ENCODE assay signal across 1 fruit fly cellular context in the genomic region with DNA sequence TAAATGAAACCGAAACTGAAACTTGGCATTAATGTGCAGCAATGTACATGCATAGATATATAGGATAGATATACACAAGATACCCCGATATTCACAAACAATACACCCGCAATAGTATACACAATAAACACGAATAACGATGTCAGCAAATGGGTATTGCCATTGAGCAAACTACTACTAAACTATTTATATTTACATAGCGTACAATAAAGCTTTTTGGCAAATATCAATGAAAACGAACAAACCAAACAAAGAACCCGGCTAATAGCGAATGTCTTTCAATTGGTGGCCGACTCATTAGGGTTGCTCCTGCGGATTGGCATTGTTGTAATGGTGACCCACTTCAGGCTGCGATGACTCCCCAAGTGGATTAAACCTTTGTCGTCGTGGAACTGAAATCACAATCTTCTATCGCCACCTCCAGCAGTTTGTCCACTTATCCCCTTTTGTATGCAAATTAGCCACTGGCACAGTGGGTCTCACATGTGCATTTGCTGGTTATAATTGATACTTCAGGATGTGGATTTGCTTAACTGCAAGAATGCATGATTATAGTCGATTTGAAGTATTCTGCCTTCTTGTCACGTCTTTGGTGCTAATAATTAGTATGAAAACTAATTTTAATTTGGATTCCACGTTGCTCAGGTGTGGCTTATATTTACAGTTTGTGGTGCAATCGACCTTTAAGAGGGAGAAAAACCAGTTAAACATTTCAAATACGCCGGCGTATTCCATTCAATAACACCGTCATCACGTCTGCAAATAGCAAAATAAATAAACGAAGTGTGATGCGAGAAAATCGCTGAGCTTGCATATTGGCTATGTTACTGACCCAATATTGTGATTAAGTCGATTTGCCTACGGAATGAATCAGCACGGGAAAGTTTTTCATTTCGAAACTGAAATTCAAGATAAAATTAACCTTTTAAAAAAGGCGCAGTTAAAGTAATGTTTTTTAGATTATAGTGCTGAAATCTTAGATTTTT.
A peak's percentile ranks its signal among the peaks of the same experiment; 100 is the strongest.
TF ChIP-seq lines count a peak whose summit lies in the region.

No protein-coding gene starts in this region.

TF ChIP-seq in whole organism, embryonic, 481 proteins besides CTCF, POLR2A, EP300 and RAD21 (continued from another document and continues in another):
- TF ChIP-seq amos (GFP tag; IDR thresholded peaks at IDR 0.05; lab: Robert Waterston, UW; ENCODE audit: partially characterized antibody) (no peak), Awh (GFP tag; IDR thresholded peaks at IDR 0.05; lab: Robert Waterston, UW) (no peak), CG11085 (GFP tag; IDR thresholded peaks at IDR 0.05; lab: Robert Waterston, UW) (no peak), HLH4C (GFP tag; IDR thresholded peaks at IDR 0.05; lab: Robert Waterston, UW; ENCODE audit: partially characterized antibody) (no peak), CG11093 (GFP tag; IDR thresholded peaks at IDR 0.05; lab: Robert Waterston, UW) (no peak), CG18764 (GFP tag; optimal IDR thresholded peaks at IDR 0.05; lab: Kevin White, UChicago) (no peak), so (GFP tag; IDR thresholded peaks at IDR 0.05; lab: Robert Waterston, UW) (peak; percentile 92), CG11723 (GFP tag; optimal IDR thresholded peaks at IDR 0.05; lab: Kevin White, UChicago) (no peak), CG12104 (GFP tag; optimal IDR thresholded peaks at IDR 0.05; lab: Kevin White, UChicago) (peak; percentile 6), H15 (GFP tag; IDR thresholded peaks at IDR 0.05; lab: Robert Waterston, UW) (peak; percentile 64), CG15601 (tag; optimal IDR thresholded peaks at IDR 0.05; lab: Kevin White, UChicago) (peak; percentile 37), pfk (GFP tag; optimal IDR thresholded peaks at IDR 0.05; lab: Kevin White, UChicago) (no peak), otp (GFP tag; IDR thresholded peaks at IDR 0.05; lab: Robert Waterston, UW) (peak; percentile 85), H2.0 (GFP tag; IDR thresholded peaks at IDR 0.05; lab: Robert Waterston, UW) (no peak), CG32767 (GFP tag; IDR thresholded peaks at IDR 0.05; lab: Robert Waterston, UW) (no peak), Pdp1 (GFP tag; optimal IDR thresholded peaks at IDR 0.05; lab: Kevin White, UChicago) (peak; percentile 78 to 83), ab (GFP tag; optimal IDR thresholded peaks at IDR 0.05; lab: Kevin White, UChicago) (no peak), zf30C (GFP tag; optimal IDR thresholded peaks at IDR 0.05; lab: Kevin White, UChicago) (no peak), zfh2 (GFP tag; optimal IDR thresholded peaks at IDR 0.05; lab: Kevin White, UChicago) (no peak), Doc2 (GFP tag; IDR thresholded peaks at IDR 0.05; lab: Robert Waterston, UW) (no peak), CG7963 (GFP tag; IDR thresholded peaks at IDR 0.05; lab: Robert Waterston, UW; ENCODE audit: partially characterized antibody) (no peak), vfl (GFP tag; optimal IDR thresholded peaks at IDR 0.05; lab: Kevin White, UChicago) (no peak), CG10654 (GFP tag; optimal IDR thresholded peaks at IDR 0.05; lab: Kevin White, UChicago) (no peak), CG11696 (GFP tag; IDR thresholded peaks at IDR 0.05; lab: Robert Waterston, UW) (peak; percentile 62), chn (GFP tag; optimal IDR thresholded peaks at IDR 0.05; lab: Kevin White, UChicago) (no peak), fu2 (GFP tag; optimal IDR thresholded peaks at IDR 0.05; lab: Kevin White, UChicago) (no peak), Hr3 (GFP tag; optimal IDR thresholded peaks at IDR 0.05; lab: Kevin White, UChicago) (peak; percentile 67), CG8359 (GFP tag; optimal IDR thresholded peaks at IDR 0.05; lab: Kevin White, UChicago; ENCODE audit: borderline replicate concordance) (no peak), CG12155 (GFP tag; optimal IDR thresholded peaks at IDR 0.05; lab: Kevin White, UChicago) (no peak), Kr (GFP tag; optimal IDR thresholded peaks at IDR 0.05; lab: Kevin White, UChicago) (no peak), gsb-n (tag; optimal IDR thresholded peaks at IDR 0.05; lab: Kevin White, UChicago) (no peak), zen2 (GFP tag; IDR thresholded peaks at IDR 0.05; lab: Robert Waterston, UW; ENCODE audit: partially characterized antibody) (no peak), CG4617 (GFP tag; optimal IDR thresholded peaks at IDR 0.05; lab: Kevin White, UChicago; ENCODE audit: borderline replicate concordance) (no peak), CG17568 (GFP tag; optimal IDR thresholded peaks at IDR 0.05; lab: Kevin White, UChicago) (no peak), CG3407 (GFP tag; optimal IDR thresholded peaks at IDR 0.05; lab: Kevin White, UChicago) (no peak), sc (optimal IDR thresholded peaks at IDR 0.05; lab: Kevin White, UChicago) (no peak), sc (GFP tag; optimal IDR thresholded peaks at IDR 0.05; lab: Kevin White, UChicago) (no peak), dan (GFP tag; IDR thresholded peaks at IDR 0.05; lab: Robert Waterston, UW) (no peak), Ptx1 (GFP tag; IDR thresholded peaks at IDR 0.05; lab: Robert Waterston, UW) (peak; percentile 58), ac (GFP tag; optimal IDR thresholded peaks at IDR 0.05; lab: Kevin White, UChicago) (no peak), gt (GFP tag; IDR thresholded peaks at IDR 0.05; lab: Robert Waterston, UW) (no peak), CG2202 (tag; optimal IDR thresholded peaks at IDR 0.05; lab: Kevin White, UChicago) (no peak), CG7556 (GFP tag; optimal IDR thresholded peaks at IDR 0.05; lab: Kevin White, UChicago) (no peak), al (GFP tag; IDR thresholded peaks at IDR 0.05; lab: Robert Waterston, UW) (no peak), CG7745 (tag; optimal IDR thresholded peaks at IDR 0.05; lab: Kevin White, UChicago) (no peak), nau (GFP tag; optimal IDR thresholded peaks at IDR 0.05; lab: Kevin White, UChicago) (no peak), sr (GFP tag; IDR thresholded peaks at IDR 0.05; lab: Robert Waterston, UW) (0 out of 3 replicates have a peak, but pooled peaks have one; percentile 22), hb (GFP tag; IDR thresholded peaks at IDR 0.05; lab: Robert Waterston, UW; ENCODE audit: partially characterized antibody) (no peak), CG6791 (GFP tag; IDR thresholded peaks at IDR 0.05; lab: Robert Waterston, UW; ENCODE audit: partially characterized antibody) (0 out of 3 replicates have a peak, but pooled peaks have one; percentile 34), Stat92E (GFP tag; optimal IDR thresholded peaks at IDR 0.05; lab: Kevin White, UChicago) (no peak), pan (optimal IDR thresholded peaks at IDR 0.05; lab: Kevin White, UChicago) (no peak), pan (GFP tag; optimal IDR thresholded peaks at IDR 0.05 in 1 of 2, IDR thresholded peaks at IDR 0.05 in 1 of 2) (peak in 1 of 2 experiments; percentile 83), HLH54F (GFP tag; optimal IDR thresholded peaks at IDR 0.05; lab: Kevin White, UChicago) (no peak), dm (GFP tag; optimal IDR thresholded peaks at IDR 0.05; lab: Kevin White, UChicago) (no peak), dmrt11E (tag; optimal IDR thresholded peaks at IDR 0.05; lab: Kevin White, UChicago) (no peak), pros (GFP tag; optimal IDR thresholded peaks at IDR 0.05; lab: Kevin White, UChicago) (no peak), Elba2 (GFP tag; optimal IDR thresholded peaks at IDR 0.05; lab: Kevin White, UChicago) (no peak), CG15696 (tag; optimal IDR thresholded peaks at IDR 0.05; lab: Kevin White, UChicago) (no peak), E2f1 (GFP tag; IDR thresholded peaks at IDR 0.05; lab: Robert Waterston, UW) (0 out of 2 replicates have a peak, but pooled peaks have one; percentile 35), her (GFP tag; optimal IDR thresholded peaks at IDR 0.05; lab: Kevin White, UChicago) (no peak), mirr (GFP tag; optimal IDR thresholded peaks at IDR 0.05; lab: Kevin White, UChicago) (no peak), CG12219 (GFP tag; optimal IDR thresholded peaks at IDR 0.05; lab: Kevin White, UChicago) (no peak), grn (GFP tag; optimal IDR thresholded peaks at IDR 0.05; lab: Kevin White, UChicago) (no peak), fd64A (GFP tag; optimal IDR thresholded peaks at IDR 0.05; lab: Kevin White, UChicago) (no peak), CG32772 (GFP tag; IDR thresholded peaks at IDR 0.05; lab: Robert Waterston, UW) (peak; percentile 42; the same call in 1 of the 2 replicates), B-H2 (GFP tag; optimal IDR thresholded peaks at IDR 0.05; lab: Kevin White, UChicago) (no peak), NFAT (GFP tag; IDR thresholded peaks at IDR 0.05; lab: Robert Waterston, UW) (no peak), run (tag; optimal IDR thresholded peaks at IDR 0.05; lab: Kevin White, UChicago) (peak; percentile 83), CG4854 (GFP tag; optimal IDR thresholded peaks at IDR 0.05; lab: Kevin White, UChicago) (no peak), CG8924 (tag; optimal IDR thresholded peaks at IDR 0.05; lab: Kevin White, UChicago) (peak; percentile 26), Lpt (GFP tag; optimal IDR thresholded peaks at IDR 0.05; lab: Kevin White, UChicago) (no peak), Mad (GFP tag; optimal IDR thresholded peaks at IDR 0.05; lab: Kevin White, UChicago) (no peak), D (optimal IDR thresholded peaks at IDR 0.05; lab: Kevin White, UChicago) (no peak), D (GFP tag; optimal IDR thresholded peaks at IDR 0.05; lab: Kevin White, UChicago) (no peak), CG10274 (GFP tag; optimal IDR thresholded peaks at IDR 0.05; lab: Kevin White, UChicago) (no peak), fru (optimal IDR thresholded peaks at IDR 0.05; lab: Kevin White, UChicago) (no peak), CG4328 (GFP tag; optimal IDR thresholded peaks at IDR 0.05; lab: Kevin White, UChicago) (no peak), nerfin-1 (tag; optimal IDR thresholded peaks at IDR 0.05; lab: Kevin White, UChicago) (no peak), Six4 (GFP tag; optimal IDR thresholded peaks at IDR 0.05; lab: Kevin White, UChicago) (no peak), Poxn (GFP tag; IDR thresholded peaks at IDR 0.05; lab: Robert Waterston, UW) (no peak), bowl (GFP tag; IDR thresholded peaks at IDR 0.05; lab: Robert Waterston, UW) (0 out of 2 replicates have a peak, but pooled peaks have one; percentile 30), Drgx (GFP tag; IDR thresholded peaks at IDR 0.05; lab: Robert Waterston, UW) (peak; percentile 63), CG13287 (GFP tag; IDR thresholded peaks at IDR 0.05; lab: Robert Waterston, UW; ENCODE audit: partially characterized antibody) (no peak), dati (GFP tag; IDR thresholded peaks at IDR 0.05; lab: Robert Waterston, UW) (no peak), Adf1 (GFP tag; IDR thresholded peaks at IDR 0.05; lab: Robert Waterston, UW) (no peak), Oaz (GFP tag; IDR thresholded peaks at IDR 0.05; lab: Robert Waterston, UW) (peak; percentile 73), CG13296 (GFP tag; optimal IDR thresholded peaks at IDR 0.05; lab: Kevin White, UChicago) (peak; percentile 17), CG4730 (GFP tag; IDR thresholded peaks at IDR 0.05; lab: Robert Waterston, UW) (no peak), CG11560 (tag; IDR thresholded peaks at IDR 0.05; lab: Robert Waterston, UW) (no peak), CG30020 (tag; optimal IDR thresholded peaks at IDR 0.05; lab: Kevin White, UChicago) (no peak), Hand (GFP tag; optimal IDR thresholded peaks at IDR 0.05; lab: Kevin White, UChicago) (no peak), CG17802 (tag; optimal IDR thresholded peaks at IDR 0.05; lab: Kevin White, UChicago) (no peak), vvl (GFP tag; IDR thresholded peaks at IDR 0.05; lab: Robert Waterston, UW) (peak; percentile 90), B-H1 (GFP tag; IDR thresholded peaks at IDR 0.05; lab: Robert Waterston, UW) (peak; percentile 68; the same call in 2 of the 3 replicates), maf-S (GFP tag; optimal IDR thresholded peaks at IDR 0.05; lab: Kevin White, UChicago) (no peak), Lim3 (GFP tag; IDR thresholded peaks at IDR 0.05; lab: Robert Waterston, UW) (peak; percentile 50; the same call in 1 of the 2 replicates), BEAF-32 (GFP tag; optimal IDR thresholded peaks at IDR 0.05; lab: Kevin White, UChicago) (no peak), CG4707 (GFP tag; optimal IDR thresholded peaks at IDR 0.05; lab: Kevin White, UChicago) (peak; percentile 95), Eip74EF (GFP tag; optimal IDR thresholded peaks at IDR 0.05; lab: Kevin White, UChicago) (peak in 1 of 2 experiments; percentile 54), Ets65A (GFP tag; lab: Kevin White, UChicago) (peak; percentile 93), CG31365 (tag; optimal IDR thresholded peaks at IDR 0.05; lab: Kevin White, UChicago) (no peak), CG8944 (GFP tag; optimal IDR thresholded peaks at IDR 0.05; lab: Kevin White, UChicago) (no peak), lilli (GFP tag; optimal IDR thresholded peaks at IDR 0.05; lab: Kevin White, UChicago) (peak; percentile 78), CG16779 (GFP tag; IDR thresholded peaks at IDR 0.05; lab: Robert Waterston, UW) (no peak), tap (tag; optimal IDR thresholded peaks at IDR 0.05; lab: Kevin White, UChicago) (no peak), CG30403 (GFP tag; optimal IDR thresholded peaks at IDR 0.05; lab: Kevin White, UChicago) (no peak), CG10321 (GFP tag; IDR thresholded peaks at IDR 0.05; lab: Robert Waterston, UW) (peak; percentile 60; the same call in 1 of the 2 replicates), hth (optimal IDR thresholded peaks at IDR 0.05; lab: Kevin White, UChicago) (no peak), CG6854 (GFP tag; optimal IDR thresholded peaks at IDR 0.05; lab: Kevin White, UChicago) (peak; percentile 26), CG10366 (GFP tag; IDR thresholded peaks at IDR 0.05; lab: Robert Waterston, UW) (peak; percentile 85), CG18619 (GFP tag; optimal IDR thresholded peaks at IDR 0.05; lab: Kevin White, UChicago) (no peak), Rx (GFP tag; IDR thresholded peaks at IDR 0.05; lab: Robert Waterston, UW) (peak; percentile 55), C15 (GFP tag; IDR thresholded peaks at IDR 0.05; lab: Robert Waterston, UW) (no peak), trem (tag; optimal IDR thresholded peaks at IDR 0.05; lab: Kevin White, UChicago) (no peak), fd96Cb (tag; optimal IDR thresholded peaks at IDR 0.05; lab: Kevin White, UChicago) (peak; percentile 5), ssp (GFP tag; IDR thresholded peaks at IDR 0.05; lab: Robert Waterston, UW) (no peak), NfI (GFP tag; optimal IDR thresholded peaks at IDR 0.05; lab: Kevin White, UChicago) (no peak), Hey (tag; optimal IDR thresholded peaks at IDR 0.05; lab: Kevin White, UChicago) (no peak), nom (GFP tag; optimal IDR thresholded peaks at IDR 0.05; lab: Kevin White, UChicago) (no peak), Ravus (GFP tag; IDR thresholded peaks at IDR 0.05; lab: Robert Waterston, UW) (no peak), kah (GFP tag; optimal IDR thresholded peaks at IDR 0.05; lab: Kevin White, UChicago) (no peak), CG43689 (GFP tag; IDR thresholded peaks at IDR 0.05; lab: Robert Waterston, UW) (no peak), Sry-δ (GFP tag; optimal IDR thresholded peaks at IDR 0.05; lab: Kevin White, UChicago) (no peak)
